Worm (Caenorhabditis elegans) whole organism, L3 larva: ENCODE results near the gene srw-89.
A peak's percentile ranks its signal among the peaks of the same experiment; 100 is the strongest.

ENCODE experiments used
- R02D3.7 ChIP-seq: fragments of 150-350 bp; optimal IDR thresholded peaks from 2 replicates; lab custom pipeline; 2014; ENCODE audit warnings: missing biosample characterization, missing genetic modification characterization
- ZK546.5 ChIP-seq: sonication (generic microtip); optimal IDR thresholded peaks from 2 replicates; lab custom pipeline; 2017; ENCODE audit warnings: missing biosample characterization, missing genetic modification characterization
- aly-2 ChIP-seq: fragments of 150-350 bp; optimal IDR thresholded peaks from 2 replicates; lab custom pipeline; 2014; ENCODE audit warnings: missing biosample characterization, missing genetic modification characterization
- ama-1 ChIP-seq: fragments of 150-350 bp; optimal IDR thresholded peaks from 2 replicates; lab custom pipeline; 2018
- ceh-16 ChIP-seq: sonication (generic microtip); optimal IDR thresholded peaks from 2 replicates; lab custom pipeline; 2017; ENCODE audit warnings: missing biosample characterization, missing genetic modification characterization
- ceh-28 ChIP-seq: fragments of 150-350 bp; optimal IDR thresholded peaks from 2 replicates; lab custom pipeline; 2014; ENCODE audit warnings: missing biosample characterization, missing genetic modification reagents, missing genetic modification characterization
- ceh-82 ChIP-seq: fragments of 150-350 bp; optimal IDR thresholded peaks from 2 replicates; lab custom pipeline; 2014; ENCODE audit warnings: missing biosample characterization, missing genetic modification characterization
- ceh-9 ChIP-seq: sonication (generic microtip); optimal IDR thresholded peaks from 2 replicates; lab custom pipeline; 2018; ENCODE audit warnings: missing biosample characterization, missing genetic modification characterization
- egl-27 ChIP-seq: sonication (generic microtip); optimal IDR thresholded peaks from 4 replicates; lab custom pipeline; 2017; ENCODE audit warnings: missing biosample characterization, missing genetic modification reagents, missing genetic modification characterization
- elt-1 ChIP-seq: fragments of 150-350 bp; optimal IDR thresholded peaks from 2 replicates; lab custom pipeline; 2014; ENCODE audit warnings: missing biosample characterization, missing genetic modification characterization
- elt-2 ChIP-seq: sonication (generic microtip); optimal IDR thresholded peaks from 2 replicates; lab custom pipeline; 2016; ENCODE audit warnings: missing genetic modification reagents, mild to moderate bottlenecking, missing genetic modification characterization, missing compliant biosample characterization
- elt-3 ChIP-seq, 3 experiments: fragments of 150-350 bp in 1 of 3; sonication (generic microtip) in 2 of 3; optimal IDR thresholded peaks; 2 replicates in 2 of 3; 4 replicates in 1 of 3; lab custom pipeline; 2014 to 2017; ENCODE audit warnings: missing biosample characterization in 3 of 3, missing genetic modification characterization in 3 of 3
- eor-1 ChIP-seq, 2 experiments: fragments of 150-350 bp; optimal IDR thresholded peaks; 2 replicates each; lab custom pipeline; 2014 to 2018; ENCODE audit warnings: missing biosample characterization in 2 of 2, missing genetic modification characterization in 2 of 2
- fkh-10 ChIP-seq: sonication (generic microtip); optimal IDR thresholded peaks from 2 replicates; lab custom pipeline; 2017; ENCODE audit warnings: missing biosample characterization, missing genetic modification reagents, missing genetic modification characterization
- fos-1 ChIP-seq: fragments of 150-350 bp; optimal IDR thresholded peaks from 2 replicates; lab custom pipeline; 2014; ENCODE audit warnings: missing biosample characterization, missing genetic modification characterization
- hmg-11 ChIP-seq: sonication (generic microtip); optimal IDR thresholded peaks from 2 replicates; lab custom pipeline; 2016; ENCODE audit warnings: missing genetic modification characterization, missing compliant biosample characterization
- jun-1 ChIP-seq: fragments of 150-350 bp; optimal IDR thresholded peaks from 2 replicates; lab custom pipeline; 2014; ENCODE audit warnings: missing biosample characterization, missing genetic modification reagents, missing genetic modification characterization
- lin-15B ChIP-seq: fragments of 150-350 bp; optimal IDR thresholded peaks from 2 replicates; lab custom pipeline; 2014; ENCODE audit warnings: missing biosample characterization, missing genetic modification characterization
- lin-39 ChIP-seq: fragments of 150-350 bp; optimal IDR thresholded peaks from 2 replicates; lab custom pipeline; 2018; ENCODE audit warnings: missing biosample characterization, missing genetic modification reagents, missing genetic modification characterization
- lsy-12 ChIP-seq: sonication (generic microtip); optimal IDR thresholded peaks from 2 replicates; lab custom pipeline; 2016; ENCODE audit warnings: mild to moderate bottlenecking, missing genetic modification characterization, missing compliant biosample characterization
- mml-1 ChIP-seq: fragments of 150-350 bp; sonication (generic microtip); optimal IDR thresholded peaks from 3 replicates; lab custom pipeline; 2014; ENCODE audit warnings: missing biosample characterization, missing genetic modification characterization
- nfya-1 ChIP-seq: sonication (generic microtip); optimal IDR thresholded peaks from 2 replicates; lab custom pipeline; 2017; ENCODE audit warnings: missing genetic modification characterization, mild to moderate bottlenecking, missing compliant biosample characterization, antibody characterized with exemption, moderate library complexity; ENCODE audit not compliant: insufficient read depth
- nhr-12 ChIP-seq: fragments of 150-350 bp; optimal IDR thresholded peaks from 2 replicates; lab custom pipeline; 2014; ENCODE audit warnings: missing biosample characterization, missing genetic modification characterization
- nhr-23 ChIP-seq: fragments of 150-350 bp; optimal IDR thresholded peaks from 2 replicates; lab custom pipeline; 2014; ENCODE audit warnings: missing biosample characterization, missing genetic modification reagents, missing genetic modification characterization
- nhr-237 ChIP-seq: fragments of 150-350 bp; optimal IDR thresholded peaks from 2 replicates; lab custom pipeline; 2014; ENCODE audit warnings: missing biosample characterization, missing genetic modification characterization
- nhr-25 ChIP-seq: sonication (generic microtip); optimal IDR thresholded peaks from 2 replicates; lab custom pipeline; 2017; ENCODE audit warnings: missing biosample characterization, missing genetic modification characterization
- nhr-28 ChIP-seq: fragments of 150-350 bp; optimal IDR thresholded peaks from 2 replicates; lab custom pipeline; 2014; ENCODE audit warnings: missing biosample characterization, missing genetic modification characterization
- nhr-43 ChIP-seq: sonication (generic microtip); optimal IDR thresholded peaks from 2 replicates; lab custom pipeline; 2016; ENCODE audit warnings: mild to moderate bottlenecking, missing genetic modification characterization, missing compliant biosample characterization; ENCODE audit not compliant: poor library complexity, severe bottlenecking
- nhr-67 ChIP-seq: fragments of 150-350 bp; optimal IDR thresholded peaks from 2 replicates; lab custom pipeline; 2014; ENCODE audit warnings: missing biosample characterization, missing genetic modification characterization
- nhr-76 ChIP-seq: fragments of 150-350 bp; sonication (generic microtip); optimal IDR thresholded peaks from 5 replicates; lab custom pipeline; 2014; ENCODE audit warnings: missing biosample characterization, missing genetic modification characterization
- pha-4 ChIP-seq: fragments of 150-350 bp; optimal IDR thresholded peaks from 2 replicates; lab custom pipeline; 2014; ENCODE audit warnings: missing biosample characterization, missing genetic modification reagents, missing genetic modification characterization
- pqm-1 ChIP-seq: fragments of 150-350 bp; optimal IDR thresholded peaks from 2 replicates; lab custom pipeline; 2017; ENCODE audit warnings: missing biosample characterization, missing genetic modification characterization, inconsistent platforms
- sea-2 ChIP-seq: fragments of 150-350 bp; sonication (generic microtip); optimal IDR thresholded peaks from 4 replicates; lab custom pipeline; 2014; ENCODE audit warnings: missing biosample characterization, missing genetic modification reagents, missing genetic modification characterization
- skn-1 ChIP-seq: fragments of 150-350 bp; optimal IDR thresholded peaks from 2 replicates; lab custom pipeline; 2014; ENCODE audit warnings: missing biosample characterization, missing genetic modification characterization
- tbx-2 ChIP-seq: sonication (generic microtip); optimal IDR thresholded peaks from 2 replicates; lab custom pipeline; 2016; ENCODE audit warnings: mild to moderate bottlenecking, missing genetic modification characterization, missing compliant biosample characterization
- unc-62 ChIP-seq: fragments of 150-350 bp; sonication (generic microtip); optimal IDR thresholded peaks from 4 replicates; lab custom pipeline; 2014; ENCODE audit warnings: missing biosample characterization, missing genetic modification reagents, missing genetic modification characterization
- zag-1 ChIP-seq: fragments of 150-350 bp; optimal IDR thresholded peaks from 2 replicates; lab custom pipeline; 2014; ENCODE audit warnings: missing biosample characterization, missing genetic modification characterization
- ztf-11 ChIP-seq: fragments of 150-350 bp; optimal IDR thresholded peaks from 2 replicates; lab custom pipeline; 2014; ENCODE audit warnings: missing biosample characterization, missing genetic modification characterization
- ztf-4 ChIP-seq: fragments of 150-350 bp; optimal IDR thresholded peaks from 2 replicates; lab custom pipeline; 2014; ENCODE audit warnings: missing biosample characterization, missing genetic modification characterization

Gene srw-89

DNA sequence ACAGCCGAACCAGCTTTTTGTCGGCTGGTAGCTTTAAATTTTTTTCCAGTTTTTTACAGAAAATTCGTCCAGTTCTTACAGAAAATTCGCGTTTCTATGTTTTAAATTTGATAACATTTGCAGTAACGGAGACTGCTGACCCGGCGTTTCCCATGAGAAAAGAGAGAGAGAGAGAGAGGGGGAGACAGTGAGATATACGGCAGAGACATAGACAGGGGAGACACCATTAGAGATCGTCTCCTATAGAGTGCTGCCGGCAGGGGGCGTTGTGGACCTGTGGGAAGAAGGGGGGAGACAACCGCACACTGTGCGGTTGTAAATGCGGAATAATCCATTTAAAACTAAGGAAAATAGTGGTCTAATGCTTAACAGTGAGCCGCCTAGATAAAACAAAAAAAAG lies 12.7 kb downstream of the srw-89 start:
- TF ChIP-seq skn-1 (tag; lab: Kevin White, UChicago): no peak
- TF ChIP-seq tbx-2: no peak
- no peak for TF ChIP-seq nhr-43 (tag; lab: Kevin White, UChicago)
- no peak for TF ChIP-seq eor-1 (tag; optimal IDR thresholded peaks at IDR 0.05; lab: Kevin White, UChicago)
- TF ChIP-seq nhr-25 (tag; lab: Kevin White, UChicago): no peak
- TF ChIP-seq R02D3.7 (tag; lab: Kevin White, UChicago): no peak
- TF ChIP-seq nhr-23: no peak
- no peak for TF ChIP-seq hmg-11 (tag; lab: Kevin White, UChicago)
- peak; percentile 87 for TF ChIP-seq nfya-1
- no peak for TF ChIP-seq aly-2 (tag; lab: Kevin White, UChicago)
- TF ChIP-seq ama-1: no peak
- no peak for TF ChIP-seq nhr-237
- no peak for TF ChIP-seq elt-1 (tag; lab: Kevin White, UChicago)
- peak; percentile 30 for TF ChIP-seq elt-2 (tag; lab: Kevin White, UChicago)
- TF ChIP-seq zag-1 (tag; lab: Kevin White, UChicago): no peak

DNA sequence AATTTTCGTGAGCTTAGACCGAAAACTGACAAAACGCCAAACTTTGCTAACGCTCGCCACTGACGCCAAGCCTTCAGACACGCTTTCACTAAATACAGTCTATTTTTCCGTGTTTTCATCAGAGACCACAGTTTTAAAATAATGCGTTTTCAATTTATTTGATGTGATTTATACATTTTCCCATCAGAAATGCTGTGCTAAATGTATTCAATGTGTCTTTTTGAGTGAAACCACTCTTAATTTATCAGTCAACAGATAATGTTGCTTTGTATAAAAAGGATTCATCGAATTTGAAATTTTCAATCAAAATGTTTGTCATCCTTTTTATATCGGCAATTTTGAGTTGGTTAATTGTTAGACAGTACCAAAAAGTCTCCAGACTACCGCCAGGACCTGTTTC lies 14.4 kb downstream of the srw-89 start, which contains the start of gene cyp-35A4:
Gene cyp-35A4, plus strand, starts transcription at position 301 of the 400 bp plus-strand sequence.
- TF ChIP-seq jun-1 (tag; lab: Kevin White, UChicago) (no peak), elt-3 (tag; optimal IDR thresholded peaks at IDR 0.05; lab: Kevin White, UChicago) (no peak), ztf-4 (tag; lab: Kevin White, UChicago) (no peak), skn-1 (tag; lab: Kevin White, UChicago) (no peak), fkh-10 (GFP tag; lab: Kevin White, UChicago) (no peak), nhr-25 (tag; lab: Kevin White, UChicago) (no peak), nfya-1 (no peak), ZK546.5 (no peak), egl-27 (no peak), nhr-23 (no peak), tbx-2 (no peak), lin-39 (tag; lab: Kevin White, UChicago) (no peak), nhr-237 (no peak), nhr-12 (tag; lab: Kevin White, UChicago) (no peak), nhr-28 (tag; lab: Kevin White, UChicago) (no peak), lin-15B (no peak), pqm-1 (tag; lab: Kevin White, UChicago) (no peak), R02D3.7 (tag; lab: Kevin White, UChicago) (no peak)

DNA sequence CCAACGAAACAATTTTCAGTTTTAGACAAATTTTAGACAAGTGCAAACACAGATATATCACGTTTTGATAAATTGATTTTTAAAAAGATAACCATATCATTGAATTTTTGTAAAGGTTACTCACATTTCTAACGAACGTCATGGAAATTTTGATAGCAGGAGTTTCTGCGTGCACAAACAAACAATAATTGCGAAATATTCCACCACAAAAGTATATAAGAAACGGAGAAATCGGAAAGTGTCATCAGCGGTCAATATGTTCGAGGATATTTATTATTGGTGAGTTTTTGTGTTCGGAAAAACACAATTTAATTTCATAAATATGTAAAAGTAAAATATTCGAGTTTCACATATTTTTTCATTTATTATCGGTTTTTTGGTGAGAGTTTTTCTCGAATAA lies 17.4 kb downstream of the srw-89 start, which contains the start of gene C49G7.7:
Gene C49G7.7, plus strand, starts transcription at position 174 of the 400 bp plus-strand sequence.
- TF ChIP-seq sea-2 (GFP tag; lab: Kevin White, UChicago): no peak
- TF ChIP-seq, all 47 proteins: peak for 0

DNA sequence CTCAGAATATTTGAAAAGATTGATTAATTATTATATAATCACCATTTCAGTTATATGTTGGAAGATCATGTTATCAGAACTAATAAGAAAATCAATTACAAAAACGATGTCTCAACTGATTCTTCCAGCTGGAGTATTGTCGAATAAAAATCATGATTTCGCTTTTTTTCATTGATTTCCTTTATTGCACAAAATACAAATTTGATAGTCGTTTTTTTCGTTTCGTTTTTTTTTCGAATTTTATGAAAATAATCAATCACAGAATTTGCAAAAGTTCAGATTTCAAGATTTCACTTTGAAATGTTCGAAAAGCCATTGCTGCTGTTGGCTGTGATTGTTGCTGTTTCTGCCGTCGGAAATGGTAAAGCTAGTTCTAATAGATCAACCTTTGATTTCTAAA lies 18.9 kb downstream of the srw-89 start, which contains the start of gene C49G7.13:
Gene C49G7.13, plus strand, starts transcription at position 301 of the 400 bp plus-strand sequence.
- no peak for TF ChIP-seq aly-2 (tag; lab: Kevin White, UChicago)
- TF ChIP-seq ztf-11: no peak
- TF ChIP-seq fkh-10 (GFP tag; lab: Kevin White, UChicago): no peak
- no peak for TF ChIP-seq elt-3 (tag; optimal IDR thresholded peaks at IDR 0.05; lab: Kevin White, UChicago)
- TF ChIP-seq nhr-23: no peak
- TF ChIP-seq fos-1 (tag; lab: Kevin White, UChicago): no peak
- no peak for TF ChIP-seq sea-2 (GFP tag; lab: Kevin White, UChicago)
- TF ChIP-seq nhr-12 (tag; lab: Kevin White, UChicago): no peak
- no peak for TF ChIP-seq nhr-67 (tag; lab: Kevin White, UChicago)
- TF ChIP-seq unc-62 (GFP tag; lab: Kevin White, UChicago): no peak
- no peak for TF ChIP-seq ceh-82
- TF ChIP-seq egl-27: no peak
- TF ChIP-seq tbx-2: no peak
- no peak for TF ChIP-seq nhr-25 (tag; lab: Kevin White, UChicago)

DNA sequence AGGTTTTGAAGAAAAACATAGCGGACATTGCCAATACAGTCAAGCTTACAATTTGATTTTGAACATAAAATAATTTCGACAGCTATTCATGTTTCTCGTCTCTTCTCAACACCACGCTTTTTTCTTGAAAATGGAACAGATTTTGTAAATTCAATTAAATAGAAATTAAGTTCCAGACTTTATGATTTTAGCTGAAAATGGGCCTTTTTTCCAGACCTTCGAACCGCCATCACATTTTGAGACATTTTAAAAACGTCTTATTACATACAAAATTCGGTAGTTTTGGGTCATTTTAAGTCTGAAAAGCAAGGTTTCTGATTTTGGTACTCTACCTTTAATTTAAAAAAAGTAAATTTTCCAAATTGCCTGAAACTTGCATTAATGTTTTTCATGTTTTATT lies 21.2 kb downstream of the srw-89 start, which contains the start of gene C49G7.12:
Gene C49G7.12, plus strand, starts transcription at position 301 of the 400 bp plus-strand sequence.
- TF ChIP-seq nfya-1 (no peak), pqm-1 (tag; lab: Kevin White, UChicago) (no peak), ceh-28 (no peak), lsy-12 (tag; lab: Kevin White, UChicago) (no peak), fos-1 (tag; lab: Kevin White, UChicago) (no peak), ceh-82 (no peak), ceh-16 (tag; lab: Kevin White, UChicago) (no peak), unc-62 (GFP tag; lab: Kevin White, UChicago) (no peak), nhr-76 (no peak), jun-1 (tag; lab: Kevin White, UChicago) (no peak), nhr-43 (tag; lab: Kevin White, UChicago) (no peak), pha-4 (tag; lab: Kevin White, UChicago) (no peak), elt-3 (tag; optimal IDR thresholded peaks at IDR 0.05; lab: Kevin White, UChicago) (no peak), egl-27 (no peak), lin-39 (tag; lab: Kevin White, UChicago) (no peak), aly-2 (tag; lab: Kevin White, UChicago) (no peak), ceh-9 (no peak), mml-1 (tag; lab: Kevin White, UChicago) (no peak)
